Worm (Caenorhabditis elegans) whole organism, early embryonic: ENCODE measurements around the gene ZK402.2.

Experiments used
- B0310.2 ChIP-seq: sonication (generic microtip); optimal IDR thresholded peaks from 2 replicates; lab custom pipeline; 2016; ENCODE audit warnings: mild to moderate bottlenecking, missing genetic modification characterization, missing compliant biosample characterization
- F13C5.2 ChIP-seq: sonication (generic microtip); optimal IDR thresholded peaks from 2 replicates; lab custom pipeline; 2017; ENCODE audit warnings: mild to moderate bottlenecking, missing genetic modification characterization, inconsistent platforms, missing compliant biosample characterization
- ama-1 ChIP-seq: fragments of 150-350 bp; optimal IDR thresholded peaks from 2 replicates; lab custom pipeline; 2014
- ceh-13 ChIP-seq: fragments of 200-800 bp; sonication (Bioruptor generic); optimal IDR thresholded peaks from 2 replicates; lab custom pipeline; 2018; ENCODE audit warnings: mild to moderate bottlenecking, missing genetic modification characterization, missing compliant biosample characterization
- ets-7 ChIP-seq: sonication (generic microtip); optimal IDR thresholded peaks from 2 replicates; lab custom pipeline; 2016; ENCODE audit warnings: missing genotype, missing genetic modification characterization, missing compliant biosample characterization
- flt-1 ChIP-seq: fragments of 200-800 bp; sonication (Bioruptor generic); IDR thresholded peaks from 2 replicates; pipeline ENCODE4 v1.3.6; 2022; ENCODE audit warnings: missing genetic modification characterization, missing compliant biosample characterization
- hmbx-1 ChIP-seq: sonication (generic microtip); optimal IDR thresholded peaks from 2 replicates; lab custom pipeline; 2016; ENCODE audit warnings: mild to moderate bottlenecking, missing genetic modification characterization, missing compliant biosample characterization
- hnd-1 ChIP-seq: sonication (generic microtip); optimal IDR thresholded peaks from 2 replicates; lab custom pipeline; 2016; ENCODE audit warnings: missing genetic modification characterization, missing compliant biosample characterization
- pes-1 ChIP-seq: fragments of 200-800 bp; sonication (Bioruptor generic); IDR thresholded peaks from 2 replicates; pipeline ENCODE4 v1.3.6; 2022; ENCODE audit warnings: missing genetic modification reagents, missing genetic modification characterization, missing compliant biosample characterization
- scrt-1 ChIP-seq: fragments of 200-800 bp; sonication (Bioruptor generic); IDR thresholded peaks from 2 replicates; pipeline ENCODE4 v1.3.6; 2022; ENCODE audit warnings: missing genetic modification characterization, missing compliant biosample characterization
- tbx-37 ChIP-seq: fragments of 200-800 bp; sonication (Bioruptor generic); conservative IDR thresholded peaks from 2 replicates; pipeline ENCODE4 v1.3.6; 2022; ENCODE audit warnings: missing genetic modification reagents, missing genetic modification characterization, missing compliant biosample characterization
- tra-4 ChIP-seq: sonication (generic microtip); optimal IDR thresholded peaks from 2 replicates; lab custom pipeline; 2017; ENCODE audit warnings: missing genetic modification characterization, missing compliant biosample characterization

DNA sequence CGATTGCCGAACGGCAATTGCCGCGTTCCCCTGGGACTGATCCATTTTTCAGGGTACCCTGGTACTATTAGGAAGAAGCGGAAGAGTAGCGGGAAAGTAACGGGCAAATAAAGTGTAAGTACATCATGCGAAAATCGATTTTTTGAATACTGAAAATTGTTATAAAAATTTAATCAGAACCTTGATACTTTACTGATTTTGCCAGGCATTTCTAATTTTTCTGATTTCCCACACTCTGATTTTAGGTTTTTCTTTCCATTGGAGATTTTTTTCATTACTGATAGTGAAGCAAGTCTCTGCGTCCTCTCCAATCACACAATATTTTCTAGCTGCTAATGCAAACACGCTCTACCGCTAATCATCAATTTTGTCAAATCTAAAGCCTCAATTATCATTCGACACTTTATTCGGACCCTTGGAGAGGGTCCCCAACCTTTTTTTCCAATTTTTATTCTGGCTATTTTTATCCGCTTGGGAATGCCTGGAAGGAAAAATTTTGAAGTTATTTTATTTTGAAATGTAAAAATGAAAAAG lies 15.7 kb downstream of the ZK402.2 start, which contains the start of gene F19G12.9:
- TF ChIP-seq tbx-37 (no peak), ama-1 (lab: Kevin White, UChicago) (no peak), F13C5.2 (tag; lab: Kevin White, UChicago) (no peak), scrt-1 (GFP tag; lab: Robert Waterston, UW) (no peak), flt-1 (GFP tag; lab: Robert Waterston, UW) (no peak), tra-4 (tag; lab: Kevin White, UChicago) (no peak), hnd-1 (tag; lab: Kevin White, UChicago) (no peak), hmbx-1 (tag; lab: Kevin White, UChicago) (no peak), pes-1 (no peak), B0310.2 (tag; lab: Kevin White, UChicago) (no peak), ceh-13 (no peak), ets-7 (tag; lab: Kevin White, UChicago) (no peak)
